Worm (Caenorhabditis elegans) whole organism, young adult: Measurements from ENCODE around the gene C53B7.6.

Experiments
- B0035.1 ChIP-seq: sonication (generic microtip); optimal IDR thresholded peaks from 2 replicates; lab custom pipeline; 2016; ENCODE audit warnings: missing genetic modification characterization, mild to moderate bottlenecking, missing compliant biosample characterization, missing genotype, missing genetic modification reagents
- B0336.3 ChIP-seq: fragments of 200-800 bp; sonication (Bioruptor generic); IDR thresholded peaks from 2 replicates; pipeline ENCODE4 v1.3.6; 2022; ENCODE audit warnings: missing genetic modification characterization, missing compliant biosample characterization
- Y53F4B.3 ChIP-seq: fragments of 200-800 bp; sonication (Bioruptor generic); IDR thresholded peaks from 2 replicates; pipeline ENCODE4 v1.3.6; 2022; ENCODE audit warnings: missing genetic modification reagents, missing genetic modification characterization, missing compliant biosample characterization
- Y53G8AR.9 ChIP-seq: fragments of 200-800 bp; sonication (Bioruptor generic); conservative IDR thresholded peaks from 2 replicates; pipeline ENCODE4 v1.3.6; 2022; ENCODE audit warnings: missing genetic modification reagents, missing genetic modification characterization, missing compliant biosample characterization
- Y56A3A.18 ChIP-seq: fragments of 200-800 bp; sonication (Bioruptor generic); IDR thresholded peaks from 2 replicates; pipeline ENCODE4 v1.3.6; 2022; ENCODE audit warnings: missing genetic modification reagents, missing genetic modification characterization, missing compliant biosample characterization
- akir-1 ChIP-seq: fragments of 200-800 bp; sonication (Bioruptor generic); optimal IDR thresholded peaks from 2 replicates; lab custom pipeline; 2018; ENCODE audit warnings: mild to moderate bottlenecking, missing genetic modification characterization, moderate library complexity, missing compliant biosample characterization
- aptf-3 ChIP-seq: fragments of 200-800 bp; sonication (Bioruptor generic); IDR thresholded peaks from 2 replicates; pipeline ENCODE4 v1.3.6; 2022; ENCODE audit warnings: missing genetic modification characterization, missing compliant biosample characterization
- ceh-40 ChIP-seq: fragments of 200-800 bp; sonication (Bioruptor generic); IDR thresholded peaks from 2 replicates; pipeline ENCODE4 v1.3.6; 2022; ENCODE audit warnings: missing genetic modification characterization, missing compliant biosample characterization
- ceh-91 ChIP-seq: fragments of 200-800 bp; sonication (Bioruptor generic); IDR thresholded peaks from 2 replicates; pipeline ENCODE4 v1.3.6; 2022; ENCODE audit warnings: missing genetic modification reagents, missing genetic modification characterization, missing compliant biosample characterization
- hlh-26 ChIP-seq: fragments of 200-800 bp; sonication (Bioruptor generic); conservative IDR thresholded peaks from 2 replicates; pipeline ENCODE4 v1.3.6; 2022; ENCODE audit warnings: missing genetic modification reagents, missing genetic modification characterization, missing compliant biosample characterization
- lag-1 ChIP-seq: fragments of 200-800 bp; sonication (Bioruptor generic); IDR thresholded peaks from 2 replicates; pipeline ENCODE4 v1.3.6; 2022; ENCODE audit warnings: missing genetic modification reagents, missing genetic modification characterization, missing compliant biosample characterization
- madf-3 ChIP-seq: fragments of 200-800 bp; sonication (Bioruptor generic); IDR thresholded peaks from 2 replicates; pipeline ENCODE4 v1.3.6; 2022; ENCODE audit warnings: missing genetic modification reagents, missing genetic modification characterization, missing compliant biosample characterization
- nfya-1 ChIP-seq: sonication (generic microtip); optimal IDR thresholded peaks from 2 replicates; lab custom pipeline; 2017; ENCODE audit warnings: antibody characterized with exemption, missing compliant biosample characterization, missing genetic modification characterization, borderline replicate concordance; ENCODE audit not compliant: insufficient read depth
- nhr-80 ChIP-seq: sonication (generic microtip); optimal IDR thresholded peaks from 2 replicates; lab custom pipeline; 2016; ENCODE audit warnings: missing genetic modification characterization, missing compliant biosample characterization
- nhr-90 ChIP-seq: sonication (generic microtip); optimal IDR thresholded peaks from 2 replicates; lab custom pipeline; 2016; ENCODE audit warnings: missing genotype, mild to moderate bottlenecking, missing genetic modification characterization, missing compliant biosample characterization
- rec-8 ChIP-seq, 2 experiments: sonication (generic microtip); optimal IDR thresholded peaks; 2 replicates each; lab custom pipeline; 2016; ENCODE audit warnings: mild to moderate bottlenecking in 2 of 2, missing genetic modification characterization in 2 of 2, missing genetic modification reagents in 2 of 2, missing genotype in 2 of 2, missing biosample characterization in 1 of 2, missing compliant biosample characterization in 1 of 2, moderate library complexity in 1 of 2
- snpc-1.1 ChIP-seq: sonication (generic microtip); optimal IDR thresholded peaks from 2 replicates; lab custom pipeline; 2017; ENCODE audit warnings: missing genetic modification characterization, mild to moderate bottlenecking, missing compliant biosample characterization, antibody characterized with exemption, moderate library complexity, missing genotype, missing genetic modification reagents; ENCODE audit not compliant: insufficient read depth
- tbp1 ChIP-seq: fragments of 200-800 bp; sonication (Bioruptor generic); optimal IDR thresholded peaks from 2 replicates; lab custom pipeline; 2018; ENCODE audit warnings: mild to moderate bottlenecking, missing genetic modification characterization, missing compliant biosample characterization
- tbx-9 ChIP-seq: sonication (generic microtip); optimal IDR thresholded peaks from 2 replicates; lab custom pipeline; 2016; ENCODE audit warnings: borderline replicate concordance, missing genetic modification characterization, inconsistent platforms, missing compliant biosample characterization
- unc-62 ChIP-seq: fragments of 150-350 bp; optimal IDR thresholded peaks from 2 replicates; lab custom pipeline; 2014; ENCODE audit warnings: missing biosample characterization, missing genetic modification reagents, missing genetic modification characterization
- ztf-28 ChIP-seq: fragments of 200-800 bp; sonication (Bioruptor generic); IDR thresholded peaks from 2 replicates; pipeline ENCODE4 v1.3.6; 2022; ENCODE audit warnings: missing genetic modification reagents, missing genetic modification characterization, missing compliant biosample characterization

Gene C53B7.6

ce11 chrX:6819633-6820032, 48.9 kb downstream of the C53B7.6 start:
- TF ChIP-seq nhr-80 (tag; lab: Kevin White, UChicago) (peak; percentile 52), aptf-3 (GFP tag; lab: Robert Waterston, UW) (no peak)

ce11 chrX:6819135-6819534, 49.4 kb downstream of the C53B7.6 start:
- TF ChIP-seq Y56A3A.18 (GFP tag; lab: Robert Waterston, UW) (no peak), Y53G8AR.9 (no peak), nhr-90 (tag; lab: Kevin White, UChicago) (no peak), ztf-28 (GFP tag; lab: Robert Waterston, UW) (no peak), ceh-91 (GFP tag; lab: Robert Waterston, UW) (no peak), unc-62 (GFP tag; lab: Kevin White, UChicago) (no peak), B0035.1 (tag; lab: Kevin White, UChicago) (no peak), rec-8 (tag; optimal IDR thresholded peaks at IDR 0.05; lab: Kevin White, UChicago) (no peak), hlh-26 (GFP tag; lab: Robert Waterston, UW) (no peak), B0336.3 (GFP tag; lab: Robert Waterston, UW) (no peak), tbx-9 (no peak), Y53F4B.3 (GFP tag; lab: Robert Waterston, UW) (no peak), ceh-40 (GFP tag; lab: Robert Waterston, UW) (no peak), nfya-1 (tag; lab: Kevin White, UChicago) (no peak), madf-3 (GFP tag; lab: Robert Waterston, UW) (no peak), snpc-1.1 (tag; lab: Kevin White, UChicago) (no peak), tbp1 (no peak), akir-1 (GFP tag; lab: Kevin White, UChicago) (no peak), lag-1 (GFP tag; lab: Robert Waterston, UW) (no peak)
